Worm (Caenorhabditis elegans) whole organism, L4 larva: ENCODE results near the gene K02E11.6.

Experiments used
- dmd-8 ChIP-seq: fragments of 200-800 bp; sonication (Bioruptor generic); IDR thresholded peaks from 2 replicates; pipeline ENCODE4 v1.3.6; 2022; ENCODE audit warnings: missing genetic modification characterization, missing compliant biosample characterization
- php-3 ChIP-seq: fragments of 200-800 bp; sonication (Bioruptor generic); IDR thresholded peaks from 2 replicates; pipeline ENCODE4 v1.3.6; 2022; ENCODE audit warnings: missing genetic modification reagents, missing genetic modification characterization, missing compliant biosample characterization

DNA sequence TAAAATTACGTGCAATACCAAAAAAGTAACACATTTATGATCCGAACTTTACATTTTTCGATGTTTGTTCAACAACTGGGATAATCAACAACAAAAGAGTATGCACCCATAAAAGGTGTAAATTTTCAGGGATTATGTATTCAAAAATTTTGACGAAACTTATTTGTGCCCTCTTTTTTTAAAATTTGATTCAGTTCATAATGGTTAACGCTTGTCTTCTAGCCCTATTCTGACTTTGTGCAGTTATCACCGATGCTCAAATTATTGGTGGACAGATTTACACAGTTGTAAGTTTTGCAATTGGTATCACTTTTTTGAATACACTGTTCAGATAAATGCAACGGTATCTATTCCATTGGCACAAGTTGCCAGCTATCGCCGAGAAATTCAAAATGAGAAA is at the start of gene K02E11.6:
- TF ChIP-seq php-3 (GFP tag; lab: Robert Waterston, UW) (no peak), dmd-8 (GFP tag; lab: Robert Waterston, UW) (no peak)
